Fruit fly (Drosophila melanogaster) whole organism, embryonic: ENCODE data around the gene CG8034.
A peak's percentile ranks its signal among the peaks of the same experiment; 100 is the strongest.

ENCODE experiments used
- Ada2b ChIP-seq: fragments of 200-800 bp; sonication (Bioruptor generic); IDR thresholded peaks from 2 replicates; pipeline ENCODE4 v1.3.6; 2022; ENCODE audit warnings: missing biosample characterization, missing genetic modification characterization
- Antp ChIP-seq: fragments of 200-800 bp; sonication (Bioruptor generic); optimal IDR thresholded peaks from 3 replicates; lab custom pipeline; 2016; ENCODE audit warnings: missing biosample characterization, missing genetic modification characterization
- CG11560 ChIP-seq: fragments of 200-800 bp; sonication (Bioruptor generic); IDR thresholded peaks from 3 replicates; pipeline ENCODE4 v1.3.6; 2022; ENCODE audit warnings: missing biosample characterization, missing genetic modification characterization
- CG11696 ChIP-seq: fragments of 200-800 bp; sonication (Bioruptor generic); IDR thresholded peaks from 2 replicates; pipeline ENCODE4 v1.3.6; 2022; ENCODE audit warnings: missing biosample characterization, missing genetic modification characterization
- CG12236 ChIP-seq: fragments of 200-800 bp; sonication (Bioruptor generic); optimal IDR thresholded peaks from 2 replicates; lab custom pipeline; 2016; ENCODE audit warnings: missing biosample characterization, missing genetic modification characterization
- CG15601 ChIP-seq: fragments of 200-800 bp; sonication (Bioruptor generic); optimal IDR thresholded peaks from 3 replicates; lab custom pipeline; 2019; ENCODE audit warnings: missing biosample characterization, mild to moderate bottlenecking, missing genetic modification characterization, moderate library complexity
- CG17359 ChIP-seq: fragments of 200-800 bp; sonication (Bioruptor generic); optimal IDR thresholded peaks from 3 replicates; lab custom pipeline; 2018; ENCODE audit warnings: missing biosample characterization, mild to moderate bottlenecking, missing genetic modification characterization, moderate library complexity
- CG17829 ChIP-seq: fragments of 200-800 bp; optimal IDR thresholded peaks from 2 replicates; lab custom pipeline; 2019; ENCODE audit warnings: missing biosample characterization, mild to moderate bottlenecking, missing genetic modification characterization, moderate library complexity
- CG18599 ChIP-seq: fragments of 200-800 bp; sonication (Bioruptor generic); optimal IDR thresholded peaks from 3 replicates; lab custom pipeline; 2017; ENCODE audit warnings: missing biosample characterization, missing genetic modification characterization, mild to moderate bottlenecking, moderate library complexity, missing genetic modification reagents
- CG18764 ChIP-seq: fragments of 200-800 bp; sonication (Bioruptor generic); optimal IDR thresholded peaks from 3 replicates; lab custom pipeline; 2016; ENCODE audit warnings: missing biosample characterization, missing genetic modification characterization
- CG2129 ChIP-seq: fragments of 200-800 bp; sonication (Bioruptor generic); IDR thresholded peaks from 2 replicates; pipeline ENCODE4 v1.3.6; 2022; ENCODE audit warnings: missing biosample characterization, missing genetic modification characterization; ENCODE audit not compliant: partially characterized antibody
- CG4360 ChIP-seq: fragments of 200-800 bp; sonication (Bioruptor generic); IDR thresholded peaks from 2 replicates; pipeline ENCODE4 v1.3.6; 2022; ENCODE audit warnings: missing biosample characterization, missing genetic modification characterization
- CG5180 ChIP-seq: fragments of 200-800 bp; sonication (Bioruptor generic); optimal IDR thresholded peaks from 3 replicates; lab custom pipeline; 2017; ENCODE audit warnings: missing biosample characterization, missing genetic modification characterization, mild to moderate bottlenecking, moderate library complexity, missing genetic modification reagents
- CG5245 ChIP-seq: fragments of 200-800 bp; sonication (Bioruptor generic); optimal IDR thresholded peaks from 3 replicates; lab custom pipeline; 2016; ENCODE audit warnings: missing biosample characterization, missing genetic modification characterization
- CG6175 ChIP-seq: fragments of 200-800 bp; sonication (Bioruptor generic); IDR thresholded peaks from 3 replicates; pipeline ENCODE4 v1.3.6; 2022; ENCODE audit warnings: missing biosample characterization, missing genetic modification characterization
- CG6254 ChIP-seq: fragments of 200-800 bp; sonication (Bioruptor generic); optimal IDR thresholded peaks from 3 replicates; lab custom pipeline; 2017; ENCODE audit warnings: mild to moderate bottlenecking, missing biosample characterization, missing genetic modification reagents, missing genetic modification characterization
- CG7556 ChIP-seq: fragments of 200-800 bp; sonication (Bioruptor generic); optimal IDR thresholded peaks from 2 replicates; lab custom pipeline; 2017; ENCODE audit warnings: missing biosample characterization, mild to moderate bottlenecking, missing genetic modification characterization
- CG7963 ChIP-seq: fragments of 200-800 bp; sonication (Bioruptor generic); IDR thresholded peaks from 3 replicates; pipeline ENCODE4 v1.3.6; 2022; ENCODE audit warnings: missing biosample characterization, missing genetic modification characterization; ENCODE audit not compliant: partially characterized antibody
- CG7987 ChIP-seq: fragments of 200-800 bp; sonication (Bioruptor generic); optimal IDR thresholded peaks from 2 replicates; lab custom pipeline; 2018; ENCODE audit warnings: missing biosample characterization, mild to moderate bottlenecking, missing genetic modification characterization, moderate library complexity
- CG8478 ChIP-seq: fragments of >200 bp; optimal IDR thresholded peaks from 2 replicates; lab custom pipeline; 2018
- Dip2 ChIP-seq: fragments of 200-800 bp; sonication (Bioruptor generic); IDR thresholded peaks from 2 replicates; pipeline ENCODE4 v1.3.6; 2022; ENCODE audit warnings: missing biosample characterization, missing genetic modification characterization
- Dll ChIP-seq: fragments of 200-800 bp; sonication (Bioruptor generic); IDR thresholded peaks from 4 replicates; pipeline ENCODE4 v1.3.6; 2022; ENCODE audit warnings: missing biosample characterization, missing genetic modification characterization; ENCODE audit not compliant: partially characterized antibody
- Dp ChIP-seq: fragments of 200-800 bp; sonication (Bioruptor generic); optimal IDR thresholded peaks from 2 replicates; lab custom pipeline; 2018; ENCODE audit warnings: missing biosample characterization, mild to moderate bottlenecking, missing genetic modification characterization, moderate library complexity
- H15 ChIP-seq: fragments of 200-800 bp; sonication (Bioruptor generic); IDR thresholded peaks from 3 replicates; pipeline ENCODE4 v1.3.6; 2022; ENCODE audit warnings: missing biosample characterization, missing genetic modification characterization
- Hsf ChIP-seq: fragments of 200-800 bp; sonication (Bioruptor generic); optimal IDR thresholded peaks from 3 replicates; lab custom pipeline; 2016; ENCODE audit warnings: missing biosample characterization, missing genetic modification characterization
- Lpt ChIP-seq: fragments of >200 bp; optimal IDR thresholded peaks from 2 replicates; lab custom pipeline; 2018; ENCODE audit warnings: missing biosample characterization, missing genetic modification characterization
- NfI ChIP-seq: fragments of 200-800 bp; sonication (Bioruptor generic); optimal IDR thresholded peaks from 3 replicates; lab custom pipeline; 2018; ENCODE audit warnings: missing biosample characterization, mild to moderate bottlenecking, missing genetic modification characterization, moderate library complexity
- Sry-δ ChIP-seq: fragments of 200-800 bp; sonication (Bioruptor generic); optimal IDR thresholded peaks from 2 replicates; lab custom pipeline; 2016; ENCODE audit warnings: missing biosample characterization, missing genetic modification characterization
- Ssrp ChIP-seq: fragments of 200-800 bp; sonication (Bioruptor generic); optimal IDR thresholded peaks from 2 replicates; lab custom pipeline; 2018; ENCODE audit warnings: missing biosample characterization, mild to moderate bottlenecking, missing genetic modification characterization, moderate library complexity
- Taf1 ChIP-seq: fragments of 200-800 bp; sonication (Bioruptor generic); IDR thresholded peaks from 2 replicates; pipeline ENCODE4 v1.3.6; 2022; ENCODE audit warnings: missing biosample characterization, missing genetic modification characterization
- Xrp1 ChIP-seq: fragments of 200-800 bp; sonication (Bioruptor generic); IDR thresholded peaks from 2 replicates; pipeline ENCODE4 v1.3.6; 2022; ENCODE audit warnings: missing biosample characterization, missing genetic modification characterization
- ab ChIP-seq: fragments of 200-800 bp; sonication (Bioruptor generic); optimal IDR thresholded peaks from 2 replicates; lab custom pipeline; 2016; ENCODE audit warnings: missing biosample characterization, missing genetic modification characterization
- ara ChIP-seq: fragments of 200-800 bp; sonication (Bioruptor generic); IDR thresholded peaks from 2 replicates; pipeline ENCODE4 v1.3.6; 2022; ENCODE audit warnings: missing biosample characterization, missing genetic modification characterization
- bbx ChIP-seq: fragments of 200-800 bp; sonication (Bioruptor generic); IDR thresholded peaks from 2 replicates; pipeline ENCODE4 v1.3.6; 2022; ENCODE audit warnings: missing biosample characterization, missing genetic modification characterization; ENCODE audit not compliant: partially characterized antibody
- bigmax ChIP-seq: fragments of 200-800 bp; sonication (Bioruptor generic); optimal IDR thresholded peaks from 2 replicates; lab custom pipeline; 2018; ENCODE audit warnings: missing biosample characterization, mild to moderate bottlenecking, missing genetic modification characterization
- dan ChIP-seq: fragments of 200-800 bp; sonication (Bioruptor generic); IDR thresholded peaks from 2 replicates; pipeline ENCODE4 v1.3.6; 2022; ENCODE audit warnings: missing biosample characterization, missing genetic modification characterization
- dpn ChIP-seq, 2 experiments: fragments of 200-800 bp; sonication (Bioruptor generic); optimal IDR thresholded peaks; 3 replicates each; lab custom pipeline; 2016; ENCODE audit warnings: missing biosample characterization in 2 of 2, missing genetic modification characterization in 2 of 2
- fd64A ChIP-seq: fragments of 200-800 bp; sonication (Bioruptor generic); optimal IDR thresholded peaks from 3 replicates; lab custom pipeline; 2018; ENCODE audit warnings: missing biosample characterization, mild to moderate bottlenecking, missing genetic modification characterization
- gcm ChIP-seq: fragments of 200-800 bp; sonication (Bioruptor generic); optimal IDR thresholded peaks from 2 replicates; lab custom pipeline; 2019; ENCODE audit warnings: missing biosample characterization, mild to moderate bottlenecking, missing genetic modification characterization, moderate library complexity
- hb ChIP-seq: fragments of 200-800 bp; sonication (Bioruptor generic); IDR thresholded peaks from 3 replicates; pipeline ENCODE4 v1.3.6; 2022; ENCODE audit warnings: missing biosample characterization, missing genetic modification characterization; ENCODE audit not compliant: partially characterized antibody
- lilli ChIP-seq: fragments of 200-800 bp; sonication (Bioruptor generic); optimal IDR thresholded peaks from 3 replicates; lab custom pipeline; 2016; ENCODE audit warnings: missing biosample characterization, missing genetic modification characterization
- nerfin-2 ChIP-seq: fragments of 200-800 bp; sonication (Bioruptor generic); IDR thresholded peaks from 2 replicates; pipeline ENCODE4 v1.3.6; 2022; ENCODE audit warnings: missing biosample characterization, missing genetic modification characterization; ENCODE audit not compliant: partially characterized antibody
- nmo ChIP-seq: fragments of 200-800 bp; sonication (Bioruptor generic); optimal IDR thresholded peaks from 2 replicates; lab custom pipeline; 2018; ENCODE audit warnings: missing biosample characterization, mild to moderate bottlenecking, missing genetic modification characterization, moderate library complexity
- pb ChIP-seq: fragments of 200-800 bp; sonication (Bioruptor generic); optimal IDR thresholded peaks from 3 replicates; lab custom pipeline; 2016; ENCODE audit warnings: missing biosample characterization, missing genetic modification characterization
- pzg ChIP-seq: fragments of 200-800 bp; sonication (Bioruptor generic); optimal IDR thresholded peaks from 3 replicates; lab custom pipeline; 2018; ENCODE audit warnings: missing biosample characterization, mild to moderate bottlenecking, missing genetic modification characterization, moderate library complexity
- sens ChIP-seq: fragments of 200-800 bp; sonication (Bioruptor generic); peaks from one replicate; lab custom pipeline; 2016; ENCODE audit warnings: missing biosample characterization, missing genetic modification characterization
- sisA ChIP-seq: fragments of 200-800 bp; sonication (Bioruptor generic); IDR thresholded peaks from 2 replicates; pipeline ENCODE4 v1.3.6; 2022; ENCODE audit warnings: missing biosample characterization, missing genetic modification characterization
- trem ChIP-seq: fragments of 200-800 bp; optimal IDR thresholded peaks from 3 replicates; lab custom pipeline; 2019; ENCODE audit warnings: missing biosample characterization, mild to moderate bottlenecking, missing genetic modification characterization, moderate library complexity
- tx ChIP-seq: fragments of 200-800 bp; sonication (Bioruptor generic); optimal IDR thresholded peaks from 2 replicates; lab custom pipeline; 2016; ENCODE audit warnings: missing biosample characterization, missing genetic modification characterization
- vvl ChIP-seq: fragments of 200-800 bp; sonication (Bioruptor generic); IDR thresholded peaks from 2 replicates; pipeline ENCODE4 v1.3.6; 2022; ENCODE audit warnings: missing biosample characterization, missing genetic modification characterization
- wek ChIP-seq: fragments of 200-800 bp; sonication (Bioruptor generic); optimal IDR thresholded peaks from 3 replicates; lab custom pipeline; 2018; ENCODE audit warnings: missing biosample characterization, mild to moderate bottlenecking, missing genetic modification characterization, moderate library complexity
- zf30C ChIP-seq: fragments of 200-800 bp; sonication (Bioruptor generic); optimal IDR thresholded peaks from 3 replicates; lab custom pipeline; 2018; ENCODE audit warnings: missing biosample characterization, mild to moderate bottlenecking, missing genetic modification characterization

CG8034 gene

dm6 chrX:19298785-19299114 lies 788 bp upstream of the CG8034 start (continued):
- TF ChIP-seq Dip2 (GFP tag; lab: Robert Waterston, UW) (no peak), CG2129 (no peak), lilli (GFP tag; lab: Kevin White, UChicago) (peak; percentile 50), dpn (GFP tag; optimal IDR thresholded peaks at IDR 0.05; lab: Kevin White, UChicago) (peak in 1 of 2 experiments; percentile 10), wek (GFP tag; lab: Kevin White, UChicago) (peak; percentile 3), vvl (GFP tag; lab: Robert Waterston, UW) (peak; percentile 81), CG4360 (0 out of 2 replicates have a peak, but pooled peaks have one; percentile 11), CG15601 (tag; lab: Kevin White, UChicago) (no peak), Hsf (peak; percentile 32), Dp (GFP tag; lab: Kevin White, UChicago) (no peak), Ada2b (GFP tag; lab: Robert Waterston, UW) (peak; percentile 45; the same call in 1 of the 2 replicates), CG7556 (GFP tag; lab: Kevin White, UChicago) (no peak), nmo (peak; percentile 22), Ssrp (tag; lab: Kevin White, UChicago) (peak; percentile 24), Antp (GFP tag; lab: Kevin White, UChicago) (no peak), CG6254 (GFP tag; lab: Kevin White, UChicago) (no peak), CG7987 (peak; percentile 15), tx (GFP tag; lab: Kevin White, UChicago) (no peak), CG6175 (GFP tag; lab: Robert Waterston, UW) (no peak), CG18599 (GFP tag; lab: Kevin White, UChicago) (peak; percentile 26), sens (GFP tag; lab: Kevin White, UChicago) (peak; percentile 89), Xrp1 (GFP tag; lab: Robert Waterston, UW) (peak; percentile 74), bbx (GFP tag; lab: Robert Waterston, UW) (no peak), sisA (GFP tag; lab: Robert Waterston, UW) (peak; percentile 40), Sry-δ (GFP tag; lab: Kevin White, UChicago) (no peak), CG5245 (GFP tag; lab: Kevin White, UChicago) (no peak), hb (GFP tag; lab: Robert Waterston, UW) (no peak), CG11696 (GFP tag; lab: Robert Waterston, UW) (peak; percentile 41; the same call in 1 of the 2 replicates), ab (GFP tag; lab: Kevin White, UChicago) (no peak), H15 (GFP tag; lab: Robert Waterston, UW) (no peak), CG17359 (peak; percentile 65), gcm (GFP tag; lab: Kevin White, UChicago) (peak; percentile 47), CG17829 (peak; percentile 55), Taf1 (0 out of 2 replicates have a peak, but pooled peaks have one; percentile 15), trem (tag; lab: Kevin White, UChicago) (peak; percentile 49), CG11560 (tag; lab: Robert Waterston, UW) (no peak), Lpt (GFP tag; lab: Kevin White, UChicago) (no peak), NfI (GFP tag; lab: Kevin White, UChicago) (peak; percentile 35), ara (GFP tag; lab: Robert Waterston, UW) (peak; percentile 54), CG18764 (GFP tag; lab: Kevin White, UChicago) (peak; percentile 8), CG12236 (GFP tag; lab: Kevin White, UChicago) (no peak), CG7963 (GFP tag; lab: Robert Waterston, UW) (no peak), CG5180 (GFP tag; lab: Kevin White, UChicago) (no peak), bigmax (GFP tag; lab: Kevin White, UChicago) (no peak), pb (GFP tag; lab: Kevin White, UChicago) (no peak), dan (GFP tag; lab: Robert Waterston, UW) (no peak), pzg (GFP tag; lab: Kevin White, UChicago) (no peak), nerfin-2 (GFP tag; lab: Robert Waterston, UW) (no peak), zf30C (GFP tag; lab: Kevin White, UChicago) (no peak), Dll (GFP tag; lab: Robert Waterston, UW) (no peak), fd64A (no peak), CG8478 (no peak)
